Fruit fly (Drosophila melanogaster): ENCODE measurements around the gene Sfp23F.

Gene Sfp23F

dm6 chr2L:3354642-3355380 lies 32.7 kb downstream of the Sfp23F start, which contains the start of gene E23 (continued):
- TF ChIP-seq Eip93F (GFP tag; optimal IDR thresholded peaks at IDR 0.05) (peak; percentile 97), CG6792 (GFP tag; optimal IDR thresholded peaks at IDR 0.05) (peak; percentile 98), fd85E (GFP tag; optimal IDR thresholded peaks at IDR 0.05) (peak; percentile 92), Hr4 (GFP tag; optimal IDR thresholded peaks at IDR 0.05) (peak; percentile 98), dsx (GFP tag; optimal IDR thresholded peaks at IDR 0.05; ENCODE audit: poor library complexity, severe bottlenecking) (peak; percentile 97), CG9139 (GFP tag; optimal IDR thresholded peaks at IDR 0.05) (peak; percentile 94), net (GFP tag; optimal IDR thresholded peaks at IDR 0.05) (peak; percentile 99), achi (GFP tag; optimal IDR thresholded peaks at IDR 0.05) (peak; percentile 98), Lpt (GFP tag; optimal IDR thresholded peaks at IDR 0.05) (peak; percentile 98), CG10669 (GFP tag; optimal IDR thresholded peaks at IDR 0.05) (peak; percentile 97), CG34406 (GFP tag; optimal IDR thresholded peaks at IDR 0.05) (peak; percentile 99), acj6 (GFP tag; optimal IDR thresholded peaks at IDR 0.05) (peak; percentile 99), Gug (GFP tag; IDR thresholded peaks at IDR 0.05) (peak; percentile 98), vri (GFP tag; optimal IDR thresholded peaks at IDR 0.05) (peak; percentile 93), CG6163 (GFP tag; IDR thresholded peaks at IDR 0.05) (peak; percentile 98), OdsH (GFP tag; optimal IDR thresholded peaks at IDR 0.05) (peak; percentile 99), fkh (GFP tag; optimal IDR thresholded peaks at IDR 0.05) (peak; percentile 98), CG11762 (GFP tag; optimal IDR thresholded peaks at IDR 0.05; ENCODE audit: insufficient read depth) (peak; percentile 97), CG10631 (GFP tag; optimal IDR thresholded peaks at IDR 0.05) (peak; percentile 99), CG16779 (tag; optimal IDR thresholded peaks at IDR 0.05) (peak; percentile 97), Sox14 (GFP tag; optimal IDR thresholded peaks at IDR 0.05) (peak; percentile 98), Sox102F (GFP tag; optimal IDR thresholded peaks at IDR 0.05) (peak; percentile 98), cyc (GFP tag; optimal IDR thresholded peaks at IDR 0.05) (peak; percentile 96), Ets21C (GFP tag; optimal IDR thresholded peaks at IDR 0.05) (peak; percentile 92)

- no peak for TF ChIP-seq fkh (GFP tag; optimal IDR thresholded peaks at IDR 0.05)
- no peak for TF ChIP-seq acj6 (GFP tag; optimal IDR thresholded peaks at IDR 0.05)
- no peak for TF ChIP-seq CG6808 (GFP tag; optimal IDR thresholded peaks at IDR 0.05)
- no peak for TF ChIP-seq topi (GFP tag; optimal IDR thresholded peaks at IDR 0.05)
- no peak for TF ChIP-seq Gug (GFP tag; IDR thresholded peaks at IDR 0.05)
- peak; percentile 54 for TF ChIP-seq svp (GFP tag)
- TF ChIP-seq Hr4 (GFP tag; optimal IDR thresholded peaks at IDR 0.05): no peak
- no peak for TF ChIP-seq CG16779 (tag; optimal IDR thresholded peaks at IDR 0.05)
These were observed 33.8 kb downstream of the Sfp23F start for dm6 chr2L:3353791-3354190.

dm6 chr2L:3352927-3353326 lies 34.6 kb downstream of the Sfp23F start:
- TF ChIP-seq dsx (GFP tag; optimal IDR thresholded peaks at IDR 0.05; ENCODE audit: poor library complexity, severe bottlenecking) (peak; percentile 80), Ets21C (GFP tag; optimal IDR thresholded peaks at IDR 0.05) (no peak), Eip78C (GFP tag) (peak; percentile 61)

dm6 chr2L:3351575-3352219 lies 35.8 kb downstream of the Sfp23F start:
- TF ChIP-seq CG16779 (tag; optimal IDR thresholded peaks at IDR 0.05) (no peak), Eip75B (GFP tag; optimal IDR thresholded peaks at IDR 0.05) (peak; percentile 25), CG11762 (GFP tag; optimal IDR thresholded peaks at IDR 0.05; ENCODE audit: insufficient read depth) (no peak), Hr39 (GFP tag; optimal IDR thresholded peaks at IDR 0.05) (peak; percentile 25), CG11902 (GFP tag; optimal IDR thresholded peaks at IDR 0.05) (no peak), spab (GFP tag; optimal IDR thresholded peaks at IDR 0.05) (peak; percentile 52), Hr4 (GFP tag; optimal IDR thresholded peaks at IDR 0.05) (no peak), CG7368 (GFP tag; optimal IDR thresholded peaks at IDR 0.05) (no peak), fd85E (GFP tag; optimal IDR thresholded peaks at IDR 0.05) (no peak), CG6854 (GFP tag; optimal IDR thresholded peaks at IDR 0.05) (no peak), eg (GFP tag; IDR thresholded peaks at IDR 0.05) (no peak), Ets96B (tag; optimal IDR thresholded peaks at IDR 0.05) (peak; percentile 58), CG8632 (GFP tag; optimal IDR thresholded peaks at IDR 0.05) (no peak), CG4318 (GFP tag; optimal IDR thresholded peaks at IDR 0.05) (no peak), Blimp-1 (GFP tag; optimal IDR thresholded peaks at IDR 0.05) (no peak), cyc (GFP tag; optimal IDR thresholded peaks at IDR 0.05) (peak; percentile 11), dac (GFP tag; optimal IDR thresholded peaks at IDR 0.05) (no peak), Eip93F (GFP tag; optimal IDR thresholded peaks at IDR 0.05) (no peak), svp (GFP tag) (peak; percentile 66), Sox14 (GFP tag; optimal IDR thresholded peaks at IDR 0.05) (peak; percentile 27), CG3919 (GFP tag; optimal IDR thresholded peaks at IDR 0.05) (peak; percentile 52), Smox (GFP tag; optimal IDR thresholded peaks at IDR 0.05) (no peak), ss (GFP tag; optimal IDR thresholded peaks at IDR 0.05) (peak; percentile 72 to 77)

Measured in whole organism, prepupa.